Worm (Caenorhabditis elegans) whole organism, L3 larva: ENCODE measurements around the gene C08F1.6.
"Not testable (repeated sequence)": the region's sequence is repeated elsewhere in the genome, so short reads cannot be mapped to it uniquely, and the experiment has no call there.

Source experiments
- R02D3.7 ChIP-seq: fragments of 150-350 bp; optimal IDR thresholded peaks from 2 replicates; lab custom pipeline; 2014; ENCODE audit warnings: missing biosample characterization, missing genetic modification characterization
- ZK546.5 ChIP-seq: sonication (generic microtip); optimal IDR thresholded peaks from 2 replicates; lab custom pipeline; 2017; ENCODE audit warnings: missing biosample characterization, missing genetic modification characterization
- ceh-28 ChIP-seq: fragments of 150-350 bp; optimal IDR thresholded peaks from 2 replicates; lab custom pipeline; 2014; ENCODE audit warnings: missing biosample characterization, missing genetic modification reagents, missing genetic modification characterization
- ceh-82 ChIP-seq: fragments of 150-350 bp; optimal IDR thresholded peaks from 2 replicates; lab custom pipeline; 2014; ENCODE audit warnings: missing biosample characterization, missing genetic modification characterization
- egl-27 ChIP-seq: sonication (generic microtip); optimal IDR thresholded peaks from 4 replicates; lab custom pipeline; 2017; ENCODE audit warnings: missing biosample characterization, missing genetic modification reagents, missing genetic modification characterization
- egl-5 ChIP-seq: fragments of 150-350 bp; optimal IDR thresholded peaks from 2 replicates; lab custom pipeline; 2017; ENCODE audit warnings: missing biosample characterization, missing genetic modification reagents, missing genetic modification characterization, inconsistent platforms
- elt-2 ChIP-seq: sonication (generic microtip); optimal IDR thresholded peaks from 2 replicates; lab custom pipeline; 2016; ENCODE audit warnings: missing genetic modification reagents, mild to moderate bottlenecking, missing genetic modification characterization, missing compliant biosample characterization
- eor-1 ChIP-seq, 2 experiments: fragments of 150-350 bp; optimal IDR thresholded peaks; 2 replicates each; lab custom pipeline; 2014 to 2018; ENCODE audit warnings: missing biosample characterization in 2 of 2, missing genetic modification characterization in 2 of 2
- fos-1 ChIP-seq: fragments of 150-350 bp; optimal IDR thresholded peaks from 2 replicates; lab custom pipeline; 2014; ENCODE audit warnings: missing biosample characterization, missing genetic modification characterization
- hmg-11 ChIP-seq: sonication (generic microtip); optimal IDR thresholded peaks from 2 replicates; lab custom pipeline; 2016; ENCODE audit warnings: missing genetic modification characterization, missing compliant biosample characterization
- jun-1 ChIP-seq: fragments of 150-350 bp; optimal IDR thresholded peaks from 2 replicates; lab custom pipeline; 2014; ENCODE audit warnings: missing biosample characterization, missing genetic modification reagents, missing genetic modification characterization
- lin-15B ChIP-seq: fragments of 150-350 bp; optimal IDR thresholded peaks from 2 replicates; lab custom pipeline; 2014; ENCODE audit warnings: missing biosample characterization, missing genetic modification characterization
- lin-39 ChIP-seq: fragments of 150-350 bp; optimal IDR thresholded peaks from 2 replicates; lab custom pipeline; 2018; ENCODE audit warnings: missing biosample characterization, missing genetic modification reagents, missing genetic modification characterization
- lsy-12 ChIP-seq: sonication (generic microtip); optimal IDR thresholded peaks from 2 replicates; lab custom pipeline; 2016; ENCODE audit warnings: mild to moderate bottlenecking, missing genetic modification characterization, missing compliant biosample characterization
- mdl-1 ChIP-seq: fragments of 150-350 bp; optimal IDR thresholded peaks from 2 replicates; lab custom pipeline; 2014; ENCODE audit warnings: missing biosample characterization, missing genetic modification characterization
- mml-1 ChIP-seq: fragments of 150-350 bp; sonication (generic microtip); optimal IDR thresholded peaks from 3 replicates; lab custom pipeline; 2014; ENCODE audit warnings: missing biosample characterization, missing genetic modification characterization
- nfya-1 ChIP-seq: sonication (generic microtip); optimal IDR thresholded peaks from 2 replicates; lab custom pipeline; 2017; ENCODE audit warnings: missing genetic modification characterization, mild to moderate bottlenecking, missing compliant biosample characterization, antibody characterized with exemption, moderate library complexity; ENCODE audit not compliant: insufficient read depth
- nhr-11 ChIP-seq: fragments of 150-350 bp; optimal IDR thresholded peaks from 2 replicates; lab custom pipeline; 2014; ENCODE audit warnings: missing biosample characterization, missing genetic modification characterization
- nhr-12 ChIP-seq: fragments of 150-350 bp; optimal IDR thresholded peaks from 2 replicates; lab custom pipeline; 2014; ENCODE audit warnings: missing biosample characterization, missing genetic modification characterization
- nhr-23 ChIP-seq: fragments of 150-350 bp; optimal IDR thresholded peaks from 2 replicates; lab custom pipeline; 2014; ENCODE audit warnings: missing biosample characterization, missing genetic modification reagents, missing genetic modification characterization
- nhr-25 ChIP-seq: sonication (generic microtip); optimal IDR thresholded peaks from 2 replicates; lab custom pipeline; 2017; ENCODE audit warnings: missing biosample characterization, missing genetic modification characterization
- nhr-43 ChIP-seq: sonication (generic microtip); optimal IDR thresholded peaks from 2 replicates; lab custom pipeline; 2016; ENCODE audit warnings: mild to moderate bottlenecking, missing genetic modification characterization, missing compliant biosample characterization; ENCODE audit not compliant: poor library complexity, severe bottlenecking
- nhr-67 ChIP-seq: fragments of 150-350 bp; optimal IDR thresholded peaks from 2 replicates; lab custom pipeline; 2014; ENCODE audit warnings: missing biosample characterization, missing genetic modification characterization
- nhr-76 ChIP-seq: fragments of 150-350 bp; sonication (generic microtip); optimal IDR thresholded peaks from 5 replicates; lab custom pipeline; 2014; ENCODE audit warnings: missing biosample characterization, missing genetic modification characterization
- nhr-77 ChIP-seq: fragments of 150-350 bp; optimal IDR thresholded peaks from 2 replicates; lab custom pipeline; 2014; ENCODE audit warnings: missing biosample characterization, missing genetic modification characterization
- pha-4 ChIP-seq: fragments of 150-350 bp; optimal IDR thresholded peaks from 2 replicates; lab custom pipeline; 2014; ENCODE audit warnings: missing biosample characterization, missing genetic modification reagents, missing genetic modification characterization
- pqm-1 ChIP-seq: fragments of 150-350 bp; optimal IDR thresholded peaks from 2 replicates; lab custom pipeline; 2017; ENCODE audit warnings: missing biosample characterization, missing genetic modification characterization, inconsistent platforms
- skn-1 ChIP-seq: fragments of 150-350 bp; optimal IDR thresholded peaks from 2 replicates; lab custom pipeline; 2014; ENCODE audit warnings: missing biosample characterization, missing genetic modification characterization
- tbx-2 ChIP-seq: sonication (generic microtip); optimal IDR thresholded peaks from 2 replicates; lab custom pipeline; 2016; ENCODE audit warnings: mild to moderate bottlenecking, missing genetic modification characterization, missing compliant biosample characterization
- unc-39 ChIP-seq: sonication (generic microtip); optimal IDR thresholded peaks from 4 replicates; lab custom pipeline; 2017; ENCODE audit warnings: missing biosample characterization, missing genetic modification characterization
- unc-62 ChIP-seq: fragments of 150-350 bp; sonication (generic microtip); optimal IDR thresholded peaks from 4 replicates; lab custom pipeline; 2014; ENCODE audit warnings: missing biosample characterization, missing genetic modification reagents, missing genetic modification characterization
- ztf-11 ChIP-seq: fragments of 150-350 bp; optimal IDR thresholded peaks from 2 replicates; lab custom pipeline; 2014; ENCODE audit warnings: missing biosample characterization, missing genetic modification characterization
- ztf-4 ChIP-seq: fragments of 150-350 bp; optimal IDR thresholded peaks from 2 replicates; lab custom pipeline; 2014; ENCODE audit warnings: missing biosample characterization, missing genetic modification characterization

The C08F1.6 gene

DNA sequence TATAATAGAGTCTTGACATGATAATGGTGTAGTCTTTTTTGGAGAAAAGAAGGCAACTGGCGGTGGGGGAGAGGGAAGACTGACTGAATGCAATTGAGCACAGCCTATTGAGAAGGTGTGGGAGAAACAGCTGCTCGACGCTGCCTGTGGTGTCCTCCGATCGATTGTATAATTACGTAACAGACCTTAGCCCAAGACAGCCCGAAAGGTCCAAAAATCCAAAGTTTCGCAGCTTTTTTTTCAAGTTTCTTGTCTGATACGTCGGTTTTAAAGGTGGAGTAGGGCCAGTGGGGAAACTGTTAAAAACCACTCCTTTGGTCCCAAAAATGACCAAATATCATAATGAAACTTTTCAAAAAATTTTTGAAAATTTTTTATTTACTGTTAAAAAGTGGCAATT lies at the start of gene C08F1.6, which contains the start of gene fbxb-13:
TSS of gene C08F1.6 (minus strand) at position 101 of the 400 bp plus-strand sequence.
TSS of gene fbxb-13 (plus strand) at position 191 of the 400 bp plus-strand sequence.
- TF ChIP-seq ZK546.5 (tag; lab: Kevin White, UChicago) = no peak
- TF ChIP-seq unc-62 = no peak
- no peak for TF ChIP-seq nhr-25
- TF ChIP-seq eor-1 (tag; optimal IDR thresholded peaks at IDR 0.05; lab: Kevin White, UChicago) = no peak
- no peak for TF ChIP-seq tbx-2
- no peak for TF ChIP-seq lsy-12
- TF ChIP-seq nhr-12 = no peak
- TF ChIP-seq, all 47 proteins: peak for 0

DNA sequence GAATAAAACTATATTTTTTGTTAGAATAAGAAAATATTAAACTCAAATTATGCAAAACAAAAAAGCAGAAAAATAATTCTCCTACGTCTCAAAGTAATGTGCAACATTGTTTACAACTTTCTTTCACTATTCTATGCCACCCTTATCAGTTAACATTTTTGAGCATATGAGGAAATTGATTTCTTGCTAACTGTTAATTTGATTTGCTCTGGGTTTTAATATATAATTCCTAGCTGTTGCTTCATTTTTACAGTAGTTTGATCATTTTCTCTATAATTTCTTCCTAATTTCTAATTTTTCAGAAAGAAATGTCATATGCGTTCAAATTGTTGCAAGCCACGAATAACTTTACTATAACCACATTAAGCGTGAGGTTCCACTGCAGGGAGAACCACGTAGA lies 48.2 kb upstream of the C08F1.6 start, which contains the start of gene T08E11.1:
TSS of gene T08E11.1 (plus strand) at position 301 of the 400 bp plus-strand sequence.
- TF ChIP-seq elt-2 (tag; lab: Kevin White, UChicago) = peak; percentile 8
- no peak for TF ChIP-seq nhr-67 (tag; lab: Kevin White, UChicago)
- TF ChIP-seq, all 47 proteins: peak for 1

DNA sequence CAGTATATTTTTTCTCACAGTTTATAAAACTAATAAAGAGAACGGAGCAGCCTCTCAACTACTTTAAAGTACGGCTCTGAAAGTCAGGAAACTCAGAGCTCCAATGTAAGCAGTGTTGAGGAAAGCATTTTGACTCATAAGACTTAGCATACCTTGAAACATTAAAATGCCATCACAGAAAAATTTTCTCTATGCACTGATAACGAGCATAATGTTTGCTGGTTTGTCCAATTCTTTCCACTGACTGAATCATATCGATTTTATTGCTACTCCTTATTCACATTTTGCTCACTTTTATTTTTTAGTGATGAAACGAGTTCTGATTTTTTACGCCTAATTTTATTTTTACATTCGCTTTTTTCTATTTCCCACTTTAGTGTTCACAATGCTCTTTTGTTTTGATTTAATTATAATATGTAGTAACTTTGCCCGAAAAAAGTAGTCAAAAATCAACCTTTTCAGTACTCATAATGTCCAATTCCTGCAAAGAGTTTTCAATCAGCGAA lies 43.9 kb upstream of the C08F1.6 start, which contains the start of gene math-39:
TSS of gene math-39 (plus strand) at position 456 of the 506 bp plus-strand sequence.
- TF ChIP-seq nhr-76 (tag; lab: Kevin White, UChicago) = no peak
- TF ChIP-seq nhr-67 (tag; lab: Kevin White, UChicago) = no peak
- TF ChIP-seq elt-2 (tag; lab: Kevin White, UChicago) = peak; percentile 51

DNA sequence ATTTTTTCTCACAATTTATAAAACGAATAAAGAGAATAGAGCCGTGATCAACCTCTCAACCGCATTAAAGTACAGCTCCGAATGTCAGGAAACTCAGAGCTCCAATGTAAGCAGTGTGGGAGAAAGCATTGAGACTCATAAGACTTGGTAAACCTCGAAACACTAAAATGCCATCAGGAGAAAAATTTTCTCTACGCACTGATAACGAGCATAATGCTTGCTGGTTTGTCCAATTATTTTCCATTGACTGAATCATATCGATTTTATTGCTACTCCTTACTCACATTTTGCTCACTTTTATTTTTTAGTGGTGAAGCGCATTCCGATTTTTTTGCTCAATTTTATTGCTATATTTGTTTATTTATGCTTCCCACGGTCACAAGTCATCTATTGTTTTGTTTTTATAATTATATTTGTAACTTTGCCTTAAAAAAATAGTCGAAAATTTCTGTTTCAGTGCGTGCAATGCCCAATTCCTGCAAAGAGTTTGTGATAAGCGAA lies 42.2 kb upstream of the C08F1.6 start, which contains the start of gene math-40:
TSS of gene math-40 (plus strand) at position 451 of the 501 bp plus-strand sequence.
- TF ChIP-seq ztf-11 (tag; lab: Kevin White, UChicago) (no peak), elt-2 (tag; lab: Kevin White, UChicago) (peak; percentile 62), eor-1 (tag; optimal IDR thresholded peaks at IDR 0.05; lab: Kevin White, UChicago) (no peak), ceh-82 (no peak), pqm-1 (peak; percentile 41)
- TF ChIP-seq, all 47 proteins: peak for 2

DNA sequence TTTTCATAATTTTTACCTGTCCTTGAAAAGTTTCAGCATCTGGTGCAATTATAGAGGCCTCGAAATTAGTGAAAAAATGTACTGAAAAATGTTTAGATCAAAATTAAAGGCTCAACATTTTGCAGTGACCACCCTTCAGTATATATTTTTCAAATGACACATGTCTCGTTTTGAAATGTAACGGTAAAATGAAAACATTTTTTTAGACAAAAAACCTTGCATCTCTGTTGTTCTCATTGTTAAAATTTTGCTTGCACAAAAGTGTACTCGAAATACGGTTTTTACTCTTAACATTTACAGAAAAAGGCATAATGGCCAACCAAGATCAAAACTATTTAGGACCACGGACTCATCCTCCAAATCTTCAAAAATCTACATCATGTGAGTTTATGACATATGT lies 36.3 kb upstream of the C08F1.6 start, which contains the start of gene math-41:
TSS of gene math-41 (plus strand) at position 301 of the 400 bp plus-strand sequence.
- not testable (repeated sequence) for TF ChIP-seq nhr-43 (tag; lab: Kevin White, UChicago); lin-39; lsy-12

DNA sequence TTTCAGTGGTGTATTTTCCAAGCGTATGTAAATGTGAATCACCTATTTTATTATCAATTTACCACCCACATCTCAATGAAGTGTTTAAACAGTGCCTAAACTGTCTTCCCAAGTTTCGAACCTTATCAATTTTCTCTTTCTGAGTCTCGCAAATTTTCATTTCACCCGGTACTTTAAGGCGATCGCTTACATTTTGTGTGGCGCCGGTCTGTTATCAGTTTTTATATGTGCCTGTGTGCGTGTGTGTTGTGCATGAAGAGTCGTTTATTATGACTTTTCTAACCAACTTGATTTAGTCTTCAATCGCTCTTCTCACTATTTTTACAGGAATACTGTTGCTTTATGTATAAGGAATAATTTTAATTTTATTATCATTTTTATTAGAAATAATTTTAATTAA lies 35.6 kb upstream of the C08F1.6 start:
- TF ChIP-seq elt-2 (tag; lab: Kevin White, UChicago) = peak; percentile 57
- TF ChIP-seq, all 47 proteins: peak for 1; not testable (repeated sequence) for 46

DNA sequence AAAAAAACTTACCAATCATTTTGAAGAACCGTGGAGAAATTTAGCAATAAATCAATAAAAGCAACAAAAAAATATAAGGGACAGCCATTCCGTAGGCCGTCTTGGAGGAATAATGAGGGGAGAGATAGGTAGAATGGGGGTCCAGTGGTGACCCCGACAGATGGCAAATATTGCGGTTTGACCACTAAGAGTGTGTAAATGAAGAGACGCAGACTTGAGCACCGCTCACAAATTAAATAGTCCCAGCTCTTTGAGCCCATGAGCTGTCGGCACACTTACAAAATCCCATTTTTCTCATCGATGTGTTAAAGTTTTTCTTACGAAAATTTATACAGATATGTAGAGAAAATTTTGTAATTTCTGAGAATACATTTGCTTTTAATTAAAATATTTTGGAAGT lies 32.8 kb upstream of the C08F1.6 start, which contains the start of gene fbxa-3:
TSS of gene fbxa-3 (minus strand) at position 101 of the 400 bp plus-strand sequence.
- TF ChIP-seq lsy-12 (no peak), fos-1 (tag; lab: Kevin White, UChicago) (no peak), nhr-23 (tag; lab: Kevin White, UChicago) (no peak), nhr-43 (tag; lab: Kevin White, UChicago) (no peak), nhr-12 (no peak), nfya-1 (tag; lab: Kevin White, UChicago) (no peak), egl-27 (no peak), unc-39 (tag; lab: Kevin White, UChicago) (no peak), ztf-4 (tag; lab: Kevin White, UChicago) (no peak), egl-5 (tag; lab: Kevin White, UChicago) (no peak), nhr-11 (tag; lab: Kevin White, UChicago) (no peak), nhr-25 (no peak), pqm-1 (no peak)
- TF ChIP-seq, all 47 proteins: peak for 0

DNA sequence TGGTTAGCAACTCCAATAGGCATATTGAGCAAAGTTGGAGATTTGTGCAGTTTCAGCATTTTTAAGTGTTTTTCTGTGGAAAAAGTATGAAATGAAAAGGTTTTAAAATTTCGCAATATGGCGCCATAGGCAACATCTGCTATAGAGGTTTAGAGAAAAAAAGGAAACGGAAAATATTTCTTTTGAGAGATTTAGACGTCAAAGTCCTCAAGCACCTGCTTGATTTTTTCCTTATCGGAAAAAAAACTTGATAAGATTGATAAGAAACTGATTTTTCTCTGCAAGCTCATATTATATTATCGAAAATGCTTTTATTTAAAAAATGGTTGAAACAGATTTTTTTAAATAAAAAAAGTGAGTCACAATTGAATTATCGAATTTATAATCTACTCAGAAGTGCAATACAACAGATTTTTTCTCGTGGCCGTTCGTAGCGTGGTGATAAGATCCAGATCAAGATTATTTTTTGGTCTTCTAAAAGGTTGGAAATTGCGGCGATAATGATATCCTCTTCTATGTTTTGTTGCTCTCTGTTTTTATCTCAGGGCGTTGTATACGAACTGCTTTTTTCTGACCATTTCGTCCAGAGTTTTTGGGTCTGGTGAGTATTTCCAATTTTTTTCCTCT lies 32.1 kb upstream of the C08F1.6 start, which contains the start of gene fbxc-19:
TSS of gene fbxc-19 (plus strand) at position 536 of the 627 bp plus-strand sequence.
- TF ChIP-seq pqm-1 (peak; percentile 98), mml-1 (tag; lab: Kevin White, UChicago) (no peak), jun-1 (tag; lab: Kevin White, UChicago) (peak; percentile 85), nfya-1 (tag; lab: Kevin White, UChicago) (peak; percentile 42), egl-5 (tag; lab: Kevin White, UChicago) (peak; percentile 53), nhr-23 (tag; lab: Kevin White, UChicago) (peak; percentile 62), pha-4 (tag; lab: Kevin White, UChicago) (peak; percentile 89), hmg-11 (tag; lab: Kevin White, UChicago) (peak; percentile 14), unc-62 (no peak), ceh-28 (tag; lab: Kevin White, UChicago) (peak; percentile 79), elt-2 (tag; lab: Kevin White, UChicago) (peak; percentile 99), nhr-11 (tag; lab: Kevin White, UChicago) (no peak), mdl-1 (tag; lab: Kevin White, UChicago) (peak; percentile 26), R02D3.7 (tag; lab: Kevin White, UChicago) (peak; percentile 7), skn-1 (peak; percentile 26), lin-15B (tag; lab: Kevin White, UChicago) (peak; percentile 21), nhr-67 (tag; lab: Kevin White, UChicago) (no peak), nhr-77 (tag; lab: Kevin White, UChicago) (peak; percentile 31)
- TF ChIP-seq, all 47 proteins: peak for 14
